Worm (Caenorhabditis elegans): ENCODE data around the gene R10D12.7.

Gene R10D12.7

DNA sequence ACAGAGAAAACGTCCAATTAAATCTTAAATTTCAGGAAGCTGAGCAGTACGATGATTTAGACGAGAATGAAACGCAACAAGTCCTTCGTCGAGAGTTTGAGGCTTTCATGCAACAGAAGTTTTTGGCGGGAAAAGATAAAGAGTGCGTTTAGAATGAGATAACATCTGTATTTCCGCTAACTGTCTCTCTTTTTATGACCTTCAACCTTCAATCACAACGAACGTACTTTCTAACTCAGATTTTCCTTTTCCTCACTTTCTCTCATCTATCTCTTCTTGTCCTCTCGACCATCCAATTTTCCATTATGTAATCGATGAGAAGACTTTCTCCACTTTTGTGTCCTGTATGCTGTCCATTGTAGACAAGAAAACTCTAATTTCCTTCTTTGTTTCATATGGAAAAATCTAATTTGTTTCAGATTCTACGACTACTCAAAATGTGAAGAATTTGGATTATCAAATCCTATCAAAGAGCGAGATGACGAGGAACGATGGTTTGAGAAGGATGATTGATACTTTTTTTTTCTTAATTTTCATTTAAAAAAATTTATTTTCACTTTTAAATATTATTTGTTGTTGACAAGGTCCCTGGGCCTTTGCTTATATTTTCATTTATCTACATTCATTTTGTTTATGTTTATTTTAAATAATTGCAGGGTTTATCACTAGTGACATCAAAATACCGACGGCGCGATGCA, 13.6 kb downstream of the R10D12.7 start, which contains the start of gene sao-1:
sao-1 (plus strand) TSS at position 648 of the 698 bp plus-strand sequence.
- TF ChIP-seq elt-1 (tag; optimal IDR thresholded peaks at IDR 0.05; ENCODE audit: borderline replicate concordance, insufficient read depth) = peak; percentile 80
- TF ChIP-seq pha-4 (tag; optimal IDR thresholded peaks at IDR 0.05) = no peak
- peak; percentile 79 for TF ChIP-seq blmp-1 (tag; optimal IDR thresholded peaks at IDR 0.05)
- no peak for TF ChIP-seq ceh-39 (tag; optimal IDR thresholded peaks at IDR 0.05)

DNA sequence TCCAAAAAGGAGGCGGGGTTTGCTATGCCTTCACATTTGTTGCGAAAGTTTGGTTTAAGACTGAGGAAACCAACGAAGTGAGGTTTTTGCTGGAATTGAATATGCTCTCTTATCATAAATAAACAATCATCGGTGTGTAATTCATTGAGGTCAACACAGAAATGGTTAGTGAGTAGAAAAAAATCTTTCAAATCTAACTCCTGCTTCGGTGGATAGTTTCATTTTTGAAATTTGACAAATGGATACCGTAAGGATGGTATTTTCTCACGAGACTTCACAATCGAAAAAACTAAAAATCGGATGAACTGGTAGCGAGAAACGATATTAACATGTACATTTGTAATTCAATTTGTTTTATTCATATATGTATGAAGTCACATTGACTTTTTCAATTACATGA, 31.0 kb downstream of the R10D12.7 start, which contains the start of gene eol-1:
eol-1 (minus strand) TSS at position 101 of the 400 bp plus-strand sequence.
- no peak for TF ChIP-seq elt-1 (tag; optimal IDR thresholded peaks at IDR 0.05; ENCODE audit: borderline replicate concordance, insufficient read depth)
- TF ChIP-seq pha-4 (tag; optimal IDR thresholded peaks at IDR 0.05) = no peak
- no peak for TF ChIP-seq ham-2 (GFP tag; optimal IDR thresholded peaks at IDR 0.05)
- TF ChIP-seq mep-1 (tag; optimal IDR thresholded peaks at IDR 0.05) = no peak
- no peak for TF ChIP-seq ceh-43 (GFP tag; optimal IDR thresholded peaks at IDR 0.05)
- no peak for TF ChIP-seq nhr-12 (tag; optimal IDR thresholded peaks at IDR 0.05)
- TF ChIP-seq unc-39 (tag; optimal IDR thresholded peaks at IDR 0.05) = no peak

DNA sequence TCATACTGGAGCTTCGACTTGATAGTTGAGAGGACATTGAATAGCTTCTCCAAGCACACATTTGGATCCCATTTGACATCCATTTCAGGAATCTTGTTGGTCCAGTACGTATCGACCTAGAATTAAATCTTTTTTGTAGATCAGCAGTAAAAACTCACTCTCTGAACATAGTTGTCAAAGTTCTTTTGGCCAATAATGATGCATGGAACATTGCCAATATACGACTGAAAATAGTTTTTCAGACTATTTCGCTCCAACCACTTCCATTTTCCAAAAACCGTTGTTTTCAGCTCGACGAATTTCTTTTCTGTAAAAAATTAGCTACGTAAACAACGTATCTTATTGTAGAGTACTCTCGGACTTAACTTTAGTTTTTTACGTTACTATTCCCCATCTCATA, 31.8 kb downstream of the R10D12.7 start:
- TF ChIP-seq snpc-4 (tag; optimal IDR thresholded peaks at IDR 0.05) (no peak), elt-3 (tag; optimal IDR thresholded peaks at IDR 0.05) (no peak), lsy-2 (tag; optimal IDR thresholded peaks at IDR 0.05) (no peak), ceh-39 (tag; optimal IDR thresholded peaks at IDR 0.05) (no peak), cnd-1 (tag; optimal IDR thresholded peaks at IDR 0.05) (no peak), lin-32 (GFP tag; optimal IDR thresholded peaks at IDR 0.05) (no peak), nhr-12 (tag; optimal IDR thresholded peaks at IDR 0.05) (no peak), ham-2 (GFP tag; optimal IDR thresholded peaks at IDR 0.05) (no peak), bed-3 (GFP tag; optimal IDR thresholded peaks at IDR 0.05) (no peak), nhr-76 (tag; optimal IDR thresholded peaks at IDR 0.05) (no peak), ces-1 (GFP tag; optimal IDR thresholded peaks at IDR 0.05) (no peak), unc-39 (tag; optimal IDR thresholded peaks at IDR 0.05) (no peak), zip-8 (tag; optimal IDR thresholded peaks at IDR 0.05) (no peak), nhr-237 (tag; optimal IDR thresholded peaks at IDR 0.05) (no peak)

DNA sequence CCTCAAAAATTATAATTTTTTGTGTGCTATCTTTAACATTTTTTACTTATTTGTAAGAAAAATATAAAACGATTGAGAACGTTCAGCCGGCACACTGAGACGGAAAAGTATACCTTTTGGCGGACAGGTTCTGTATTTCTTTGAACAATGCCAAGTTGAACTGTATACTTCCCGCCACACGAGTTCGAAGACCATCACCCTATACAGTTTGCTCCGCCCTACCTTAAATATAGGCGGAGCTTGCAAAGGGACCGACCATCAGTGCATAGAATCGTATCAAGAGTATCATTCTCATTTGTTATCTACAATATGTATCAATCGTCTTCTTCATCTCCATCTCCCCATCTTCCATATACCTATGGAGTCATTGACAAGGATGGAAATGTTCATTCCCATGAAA, 35.0 kb downstream of the R10D12.7 start, which contains the start of gene end-1:
end-1 (plus strand) TSS at position 301 of the 400 bp plus-strand sequence.
- TF ChIP-seq lin-13 (tag; optimal IDR thresholded peaks at IDR 0.05) = no peak
- TF ChIP-seq lin-32 (GFP tag; optimal IDR thresholded peaks at IDR 0.05) = no peak
- TF ChIP-seq nhr-28 (tag; optimal IDR thresholded peaks at IDR 0.05) = no peak

DNA sequence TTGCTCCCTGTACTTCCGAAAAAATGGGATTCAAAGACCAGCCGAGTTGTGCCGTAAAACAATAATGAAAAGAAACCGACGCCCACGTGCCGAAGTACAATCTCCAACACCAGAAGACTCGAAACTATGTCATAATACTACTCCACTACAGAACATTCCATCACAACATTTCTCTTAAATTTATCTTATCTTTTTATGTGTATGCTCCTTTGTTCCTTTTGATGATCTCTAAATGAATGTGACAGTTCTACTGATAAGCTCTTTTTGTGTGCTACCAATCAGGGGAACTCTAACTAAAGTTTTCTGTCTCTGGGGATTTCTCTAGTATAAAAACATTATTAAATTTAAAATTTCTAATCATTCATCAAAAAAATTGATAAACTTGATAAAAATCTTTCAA, 37.0 kb downstream of the R10D12.7 start:
- no peak for TF ChIP-seq unc-120 (tag; optimal IDR thresholded peaks at IDR 0.05; ENCODE audit: poor library complexity, severe bottlenecking)
- TF ChIP-seq unc-62 (GFP tag; optimal IDR thresholded peaks at IDR 0.05) = no peak
- TF ChIP-seq nhr-237 (tag; optimal IDR thresholded peaks at IDR 0.05) = no peak
- no peak for TF ChIP-seq blmp-1 (tag; optimal IDR thresholded peaks at IDR 0.05)
- no peak for TF ChIP-seq unc-39 (tag; optimal IDR thresholded peaks at IDR 0.05)
- no peak for TF ChIP-seq bed-3 (GFP tag; optimal IDR thresholded peaks at IDR 0.05)

DNA sequence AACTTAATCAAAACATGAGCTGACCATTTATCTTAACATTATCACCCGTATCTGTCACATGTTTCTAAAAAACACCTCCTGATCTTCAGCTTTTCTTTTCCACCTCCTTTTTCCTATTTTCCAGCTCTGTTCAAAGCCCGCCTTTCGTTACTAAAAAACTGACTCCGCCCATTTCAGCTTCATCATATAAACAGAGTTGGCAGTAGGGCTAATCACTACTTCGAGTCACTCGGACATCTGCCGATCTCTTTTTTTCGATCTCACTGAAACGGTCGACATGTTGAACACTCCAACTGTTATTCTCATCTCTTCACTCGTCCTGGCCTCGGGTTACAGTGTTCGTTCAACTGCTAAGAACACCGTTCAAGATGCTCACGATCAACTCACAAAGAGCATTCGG, 42.6 kb downstream of the R10D12.7 start, which contains the start of gene droe-4:
droe-4 (plus strand) TSS at position 172 of the 400 bp plus-strand sequence.
- no peak for TF ChIP-seq elt-1 (tag; optimal IDR thresholded peaks at IDR 0.05; ENCODE audit: borderline replicate concordance, insufficient read depth)
- TF ChIP-seq ztf-11 (tag; optimal IDR thresholded peaks at IDR 0.05) = no peak
- TF ChIP-seq mls-2 (tag; optimal IDR thresholded peaks at IDR 0.05) = no peak
- no peak for TF ChIP-seq bed-3 (GFP tag; optimal IDR thresholded peaks at IDR 0.05)
- no peak for TF ChIP-seq nhr-237 (tag; optimal IDR thresholded peaks at IDR 0.05)
- no peak for TF ChIP-seq nhr-28 (tag; optimal IDR thresholded peaks at IDR 0.05)
- no peak for TF ChIP-seq nhr-76 (tag; optimal IDR thresholded peaks at IDR 0.05)
- TF ChIP-seq mep-1 (tag; optimal IDR thresholded peaks at IDR 0.05) = no peak
- TF ChIP-seq unc-39 (tag; optimal IDR thresholded peaks at IDR 0.05) = no peak
- no peak for TF ChIP-seq ham-2 (GFP tag; optimal IDR thresholded peaks at IDR 0.05)
- TF ChIP-seq mab-5 (tag; optimal IDR thresholded peaks at IDR 0.05) = no peak
- TF ChIP-seq sptf-1 (tag; optimal IDR thresholded peaks at IDR 0.05) = no peak
- TF ChIP-seq ceh-39 (tag; optimal IDR thresholded peaks at IDR 0.05) = no peak
- no peak for TF ChIP-seq ces-1 (GFP tag; optimal IDR thresholded peaks at IDR 0.05)
